Fruit fly (Drosophila melanogaster) whole organism, adult: ENCODE data around the gene Klp68D.

Experiments used
- CG12768 ChIP-seq: fragments of 200-800 bp; sonication (Bioruptor generic); optimal IDR thresholded peaks from 2 replicates; lab custom pipeline; 2017; ENCODE audit warnings: missing biosample characterization, missing genetic modification characterization, mild to moderate bottlenecking, moderate library complexity, missing genetic modification reagents
- CG1620 ChIP-seq: fragments of 200-800 bp; sonication (Bioruptor generic); optimal IDR thresholded peaks from 2 replicates; lab custom pipeline; 2016; ENCODE audit warnings: missing biosample characterization, missing genetic modification characterization
- CG5204 ChIP-seq: fragments of 200-800 bp; sonication (Bioruptor generic); optimal IDR thresholded peaks from 2 replicates; lab custom pipeline; 2016; ENCODE audit warnings: missing biosample characterization, missing genetic modification characterization
- CG7045 ChIP-seq: fragments of 200-800 bp; sonication (Bioruptor generic); optimal IDR thresholded peaks from 2 replicates; lab custom pipeline; 2017; ENCODE audit warnings: missing biosample characterization, mild to moderate bottlenecking, missing genetic modification characterization
- CG7101 ChIP-seq: fragments of 200-800 bp; sonication (Bioruptor generic); optimal IDR thresholded peaks from 2 replicates; lab custom pipeline; 2018; ENCODE audit warnings: missing biosample characterization, mild to moderate bottlenecking, missing genetic modification characterization, moderate library complexity
- Clk ChIP-seq: fragments of 200-800 bp; sonication (Bioruptor generic); optimal IDR thresholded peaks from 2 replicates; lab custom pipeline; 2017; ENCODE audit warnings: missing biosample characterization, missing genetic modification characterization
- Hr96 ChIP-seq: fragments of 200-800 bp; sonication (Bioruptor generic); optimal IDR thresholded peaks from 2 replicates; lab custom pipeline; 2016; ENCODE audit warnings: missing biosample characterization, missing genetic modification characterization
- Mnt ChIP-seq: fragments of 200-800 bp; sonication (Bioruptor generic); optimal IDR thresholded peaks from 2 replicates; lab custom pipeline; 2016; ENCODE audit warnings: missing biosample characterization, mild to moderate bottlenecking, missing genetic modification characterization
- bab1 ChIP-seq: fragments of 200-800 bp; sonication (Bioruptor generic); optimal IDR thresholded peaks from 3 replicates; lab custom pipeline; 2019; ENCODE audit warnings: missing biosample characterization, mild to moderate bottlenecking, missing genetic modification characterization, moderate library complexity
- kay ChIP-seq: fragments of 200-800 bp; sonication (Bioruptor generic); peaks from one replicate; lab custom pipeline; 2016; ENCODE audit warnings: missing biosample characterization, missing genetic modification characterization, borderline replicate concordance
- ovo ChIP-seq: fragments of 200-800 bp; sonication (Bioruptor generic); optimal IDR thresholded peaks from 2 replicates; lab custom pipeline; 2016; ENCODE audit warnings: missing biosample characterization, missing genetic modification characterization
- pad ChIP-seq: fragments of 200-800 bp; sonication (Bioruptor generic); optimal IDR thresholded peaks from 3 replicates; lab custom pipeline; 2017; ENCODE audit warnings: missing biosample characterization, missing genetic modification characterization, mild to moderate bottlenecking, moderate library complexity, missing genetic modification reagents
- tj ChIP-seq: fragments of 200-800 bp; sonication (Bioruptor generic); optimal IDR thresholded peaks from 3 replicates; lab custom pipeline; 2017; ENCODE audit warnings: missing biosample characterization, mild to moderate bottlenecking, missing genetic modification characterization, moderate library complexity

DNA sequence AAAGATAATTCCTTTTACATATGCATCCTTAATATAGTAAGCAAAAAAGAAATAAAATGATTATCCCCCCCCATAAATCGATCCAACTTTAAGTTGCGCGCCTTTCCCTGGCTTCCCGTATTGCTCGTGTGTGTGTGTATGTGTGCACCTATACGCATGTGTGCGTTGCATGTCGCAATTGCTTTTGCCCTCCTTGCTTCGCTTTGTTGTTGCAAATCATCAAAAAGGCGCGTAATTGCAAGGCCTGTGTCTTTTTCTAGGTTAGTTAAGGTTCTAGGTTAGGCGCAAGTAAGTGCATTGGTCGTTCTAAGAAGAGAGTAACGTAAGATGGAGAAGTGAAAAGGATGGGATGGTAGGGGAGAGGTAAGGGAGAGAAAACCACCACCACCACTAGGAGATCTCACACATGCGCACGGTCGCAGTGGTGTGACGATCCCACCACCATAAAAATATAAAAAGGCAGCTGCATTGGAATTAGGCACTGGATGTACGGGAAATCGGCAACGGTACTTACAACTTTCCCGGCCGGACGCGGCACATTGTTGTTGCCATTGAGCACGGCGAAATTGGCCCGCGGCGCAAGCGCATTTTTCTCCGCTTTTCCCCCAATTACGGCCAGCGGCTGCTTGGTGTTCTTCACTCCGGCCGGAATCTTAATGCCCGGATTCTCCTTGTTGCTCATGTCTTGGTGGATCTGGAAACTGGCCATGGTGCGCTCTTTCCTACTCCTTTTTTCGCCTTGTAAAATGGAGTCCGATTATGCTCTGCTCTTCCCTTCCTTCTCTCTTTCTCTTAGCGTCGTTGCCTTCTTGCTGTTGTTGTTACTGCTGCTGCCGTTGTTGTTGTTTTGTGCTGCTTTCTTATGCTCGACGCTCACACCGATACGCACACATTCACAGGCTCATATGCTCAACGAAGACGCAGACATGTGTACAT lies 37.2 kb downstream of the Klp68D start:
- no peak for TF ChIP-seq Hr96 (GFP tag; lab: Kevin White, UChicago)
- TF ChIP-seq kay (GFP tag; lab: Kevin White, UChicago) = no peak
- no peak for TF ChIP-seq CG7101
- TF ChIP-seq ovo (GFP tag; lab: Kevin White, UChicago) = no peak
- TF ChIP-seq bab1 (GFP tag; lab: Kevin White, UChicago) = no peak
- TF ChIP-seq tj (GFP tag; lab: Kevin White, UChicago) = no peak
- no peak for TF ChIP-seq CG1620
- TF ChIP-seq CG7045 (GFP tag; lab: Kevin White, UChicago) = no peak
- TF ChIP-seq CG12768 (GFP tag; lab: Kevin White, UChicago) = no peak
- TF ChIP-seq Mnt = no peak
- peak; percentile 7 for TF ChIP-seq pad (GFP tag; lab: Kevin White, UChicago)
- no peak for TF ChIP-seq Clk (GFP tag; lab: Kevin White, UChicago)
- no peak for TF ChIP-seq CG5204 (GFP tag; lab: Kevin White, UChicago)
